Fruit fly (Drosophila melanogaster): Measurements from ENCODE around the gene nbs.

- no peak for TF ChIP-seq Ets98B (GFP tag; IDR thresholded peaks at IDR 0.05)
- no peak for TF ChIP-seq D1 (tag; optimal IDR thresholded peaks at IDR 0.05)
- no peak for TF ChIP-seq fd96Ca (GFP tag; IDR thresholded peaks at IDR 0.05)
- no peak for TF ChIP-seq CG12605 (GFP tag; IDR thresholded peaks at IDR 0.05)
- no peak for TF ChIP-seq Snoo (tag; optimal IDR thresholded peaks at IDR 0.05)
- no peak for TF ChIP-seq Pif1A (GFP tag; optimal IDR thresholded peaks at IDR 0.05)
- no peak for TF ChIP-seq CG9948 (tag; optimal IDR thresholded peaks at IDR 0.05)
- TF ChIP-seq CG8301 (tag; optimal IDR thresholded peaks at IDR 0.05): no peak
- no peak for TF ChIP-seq CG34367 (tag; optimal IDR thresholded peaks at IDR 0.05)
- no peak for TF ChIP-seq CG4496 (GFP tag; IDR thresholded peaks at IDR 0.05)
- no peak for TF ChIP-seq rn (GFP tag; IDR thresholded peaks at IDR 0.05)
- no peak for TF ChIP-seq EcR (GFP tag; optimal IDR thresholded peaks at IDR 0.05)
- no peak for TF ChIP-seq CG8159 (tag; optimal IDR thresholded peaks at IDR 0.05)
Observed at dm6 chr3L:9691476-9691826, 31.5 kb downstream of the nbs start.
